Worm (Caenorhabditis elegans) whole organism, L2 larva: ENCODE data around the gene R05G6.9.

Experiments used
- C34F6.9 ChIP-seq: fragments of 150-350 bp; optimal IDR thresholded peaks from 2 replicates; lab custom pipeline; 2014; ENCODE audit warnings: missing biosample characterization, missing genetic modification characterization
- F13H6.1 ChIP-seq: sonication (generic microtip); optimal IDR thresholded peaks from 2 replicates; lab custom pipeline; 2016; ENCODE audit warnings: missing genetic modification characterization, missing compliant biosample characterization
- R02D3.7 ChIP-seq: fragments of 150-350 bp; optimal IDR thresholded peaks from 2 replicates; lab custom pipeline; 2014; ENCODE audit warnings: missing biosample characterization, missing genetic modification characterization
- Y55F3AM.14 ChIP-seq: fragments of 200-800 bp; sonication (Bioruptor generic); optimal IDR thresholded peaks from 2 replicates; lab custom pipeline; 2018; ENCODE audit warnings: mild to moderate bottlenecking, missing genetic modification characterization, missing compliant biosample characterization
- ZK546.5 ChIP-seq: sonication (generic microtip); optimal IDR thresholded peaks from 2 replicates; lab custom pipeline; 2017; ENCODE audit warnings: missing biosample characterization, missing genetic modification characterization
- aly-2 ChIP-seq: fragments of 150-350 bp; optimal IDR thresholded peaks from 2 replicates; lab custom pipeline; 2014; ENCODE audit warnings: missing biosample characterization, missing genetic modification characterization
- ama-1 ChIP-seq: fragments of 150-350 bp; optimal IDR thresholded peaks from 2 replicates; lab custom pipeline; 2018; ENCODE audit warnings: inconsistent platforms
- blmp-1 ChIP-seq: sonication (generic microtip); optimal IDR thresholded peaks from 2 replicates; lab custom pipeline; 2017; ENCODE audit warnings: missing genetic modification characterization, mild to moderate bottlenecking, missing compliant biosample characterization, antibody characterized with exemption, moderate library complexity; ENCODE audit not compliant: insufficient read depth
- ceh-16 ChIP-seq: fragments of 150-350 bp; optimal IDR thresholded peaks from 2 replicates; lab custom pipeline; 2014; ENCODE audit warnings: missing biosample characterization, missing genetic modification characterization
- ceh-82 ChIP-seq: fragments of 150-350 bp; optimal IDR thresholded peaks from 2 replicates; lab custom pipeline; 2014; ENCODE audit warnings: missing biosample characterization, missing genetic modification characterization
- crh-2 ChIP-seq: sonication (generic microtip); optimal IDR thresholded peaks from 2 replicates; lab custom pipeline; 2017; ENCODE audit warnings: missing biosample characterization, missing genetic modification characterization
- elt-3 ChIP-seq: sonication (generic microtip); optimal IDR thresholded peaks from 2 replicates; lab custom pipeline; 2017; ENCODE audit warnings: missing biosample characterization, missing genetic modification characterization
- fos-1 ChIP-seq: fragments of 150-350 bp; optimal IDR thresholded peaks from 2 replicates; lab custom pipeline; 2014; ENCODE audit warnings: missing biosample characterization, missing genetic modification characterization
- gmeb-1 ChIP-seq: fragments of 150-350 bp; optimal IDR thresholded peaks from 2 replicates; lab custom pipeline; 2014; ENCODE audit warnings: missing biosample characterization, missing genetic modification characterization
- lin-11 ChIP-seq: fragments of 150-350 bp; sonication (generic microtip); optimal IDR thresholded peaks from 2 replicates; lab custom pipeline; 2014; ENCODE audit warnings: missing biosample characterization, missing genetic modification characterization, inconsistent platforms, mixed read lengths
- lin-13 ChIP-seq: fragments of 150-350 bp; optimal IDR thresholded peaks from 2 replicates; lab custom pipeline; 2014; ENCODE audit warnings: missing biosample characterization, missing genetic modification reagents, missing genetic modification characterization
- lin-39 ChIP-seq: fragments of 150-350 bp; optimal IDR thresholded peaks from 2 replicates; lab custom pipeline; 2014; ENCODE audit warnings: missing biosample characterization, missing genetic modification reagents, missing genetic modification characterization
- lsy-2 ChIP-seq, 2 experiments: fragments of 150-350 bp in 1 of 2; sonication (generic microtip) in 1 of 2; optimal IDR thresholded peaks; 2 replicates each; lab custom pipeline; 2014 to 2017; ENCODE audit warnings: missing biosample characterization in 2 of 2, missing genetic modification characterization in 2 of 2
- mbf-1 ChIP-seq: sonication (generic microtip); optimal IDR thresholded peaks from 2 replicates; lab custom pipeline; 2017; ENCODE audit warnings: missing biosample characterization, missing genetic modification characterization
- mdl-1 ChIP-seq, 2 experiments: fragments of 150-350 bp in 1 of 2; sonication (generic microtip) in 1 of 2; optimal IDR thresholded peaks; 2 replicates each; lab custom pipeline; 2017; ENCODE audit warnings: missing biosample characterization in 2 of 2, missing genetic modification characterization in 2 of 2
- nhr-10 ChIP-seq: sonication (generic microtip); optimal IDR thresholded peaks from 2 replicates; lab custom pipeline; 2017; ENCODE audit warnings: missing biosample characterization, missing genetic modification characterization
- nhr-129 ChIP-seq: fragments of 150-350 bp; optimal IDR thresholded peaks from 2 replicates; lab custom pipeline; 2014; ENCODE audit warnings: missing biosample characterization, missing genetic modification characterization
- nhr-21 ChIP-seq: fragments of 150-350 bp; optimal IDR thresholded peaks from 2 replicates; lab custom pipeline; 2014; ENCODE audit warnings: missing biosample characterization, missing genetic modification characterization
- nhr-237 ChIP-seq: fragments of 150-350 bp; optimal IDR thresholded peaks from 2 replicates; lab custom pipeline; 2014; ENCODE audit warnings: missing biosample characterization, missing genetic modification characterization
- nhr-25 ChIP-seq: fragments of 150-350 bp; sonication (generic microtip); optimal IDR thresholded peaks from 3 replicates; lab custom pipeline; 2014; ENCODE audit warnings: missing biosample characterization, missing genetic modification characterization
- nhr-6 ChIP-seq: fragments of 150-350 bp; optimal IDR thresholded peaks from 2 replicates; lab custom pipeline; 2014; ENCODE audit warnings: missing biosample characterization, missing genetic modification characterization
- nhr-77 ChIP-seq: fragments of 150-350 bp; optimal IDR thresholded peaks from 2 replicates; lab custom pipeline; 2014; ENCODE audit warnings: missing biosample characterization, missing genetic modification characterization
- peb-1 ChIP-seq: fragments of 150-350 bp; optimal IDR thresholded peaks from 2 replicates; lab custom pipeline; 2014; ENCODE audit warnings: missing biosample characterization, missing genetic modification characterization
- sem-4 ChIP-seq: fragments of 150-350 bp; optimal IDR thresholded peaks from 2 replicates; lab custom pipeline; 2014; ENCODE audit warnings: missing biosample characterization, missing genetic modification reagents, missing genetic modification characterization
- skn-1 ChIP-seq: sonication (generic microtip); optimal IDR thresholded peaks from 2 replicates; lab custom pipeline; 2017; ENCODE audit warnings: missing biosample characterization, missing genetic modification characterization
- sma-3 ChIP-seq: sonication (generic microtip); optimal IDR thresholded peaks from 2 replicates; lab custom pipeline; 2016; ENCODE audit warnings: missing genetic modification reagents, missing genetic modification characterization, missing compliant biosample characterization
- sma-9 ChIP-seq, 2 experiments: fragments of 150-350 bp in 1 of 2; sonication (generic microtip) in 1 of 2; optimal IDR thresholded peaks; 2 replicates each; lab custom pipeline; 2014 to 2016; ENCODE audit warnings: missing genetic modification characterization in 2 of 2, mild to moderate bottlenecking in 1 of 2, missing biosample characterization in 1 of 2, missing compliant biosample characterization in 1 of 2, missing genetic modification reagents in 1 of 2, moderate library complexity in 1 of 2
- snpc-4 ChIP-seq: fragments of 150-350 bp; optimal IDR thresholded peaks from 2 replicates; lab custom pipeline; 2014; ENCODE audit warnings: missing biosample characterization, missing genetic modification characterization
- unc-39 ChIP-seq: fragments of 150-350 bp; optimal IDR thresholded peaks from 2 replicates; lab custom pipeline; 2014; ENCODE audit warnings: missing biosample characterization, missing genetic modification characterization
- unc-55 ChIP-seq: fragments of 150-350 bp; sonication (generic microtip); optimal IDR thresholded peaks from 3 replicates; lab custom pipeline; 2014; ENCODE audit warnings: missing biosample characterization, missing genetic modification reagents, missing genetic modification characterization
- unc-62 ChIP-seq: fragments of 150-350 bp; optimal IDR thresholded peaks from 2 replicates; lab custom pipeline; 2014; ENCODE audit warnings: missing biosample characterization, missing genetic modification reagents, missing genetic modification characterization
- zag-1 ChIP-seq: fragments of 150-350 bp; optimal IDR thresholded peaks from 2 replicates; lab custom pipeline; 2014; ENCODE audit warnings: missing biosample characterization, missing genetic modification characterization
- ztf-1 ChIP-seq: fragments of 200-800 bp; sonication (Bioruptor generic); conservative IDR thresholded peaks from 2 replicates; pipeline ENCODE4 v1.3.6; 2022; ENCODE audit warnings: missing genetic modification characterization, missing compliant biosample characterization
- ztf-11 ChIP-seq: sonication (generic microtip); optimal IDR thresholded peaks from 2 replicates; lab custom pipeline; 2017; ENCODE audit warnings: missing biosample characterization, missing genetic modification characterization
- ztf-4 ChIP-seq: fragments of 150-350 bp; optimal IDR thresholded peaks from 2 replicates; lab custom pipeline; 2014; ENCODE audit warnings: missing biosample characterization, missing genetic modification characterization

R05G6.9 gene

DNA sequence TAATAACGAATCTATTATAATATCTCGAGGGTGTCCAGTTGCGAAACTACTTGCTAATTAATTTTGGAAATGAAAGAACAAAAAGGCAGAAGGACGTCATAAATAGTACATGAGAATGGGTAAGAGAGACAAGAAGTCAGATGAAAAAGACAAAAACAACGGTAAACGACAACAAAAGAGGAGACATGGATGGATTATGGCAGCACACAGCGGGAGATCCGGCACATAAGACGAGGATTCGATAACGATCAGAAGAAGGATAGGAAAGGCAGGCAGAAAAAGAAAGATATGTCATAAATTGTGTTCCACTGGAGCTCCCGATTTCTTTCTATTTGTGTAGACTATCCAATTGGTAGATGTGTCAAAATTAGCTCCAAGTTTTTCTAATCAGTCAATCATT, 5.5 kb upstream of the R05G6.9 start:
- no peak for TF ChIP-seq nhr-25 (tag; lab: Kevin White, UChicago)
- no peak for TF ChIP-seq nhr-6
- no peak for TF ChIP-seq zag-1 (tag; lab: Kevin White, UChicago)
- no peak for TF ChIP-seq peb-1 (tag; lab: Kevin White, UChicago)
- TF ChIP-seq blmp-1 (tag; lab: Kevin White, UChicago): no peak
- no peak for TF ChIP-seq unc-55 (GFP tag; lab: Kevin White, UChicago)
- no peak for TF ChIP-seq mdl-1 (tag; optimal IDR thresholded peaks at IDR 0.05; lab: Kevin White, UChicago)
- no peak for TF ChIP-seq aly-2 (tag; lab: Kevin White, UChicago)
- no peak for TF ChIP-seq skn-1 (tag; lab: Kevin White, UChicago)
- TF ChIP-seq ceh-16: no peak
- no peak for TF ChIP-seq unc-39
- no peak for TF ChIP-seq mbf-1 (tag; lab: Kevin White, UChicago)
- TF ChIP-seq ztf-4 (tag; lab: Kevin White, UChicago): no peak
- no peak for TF ChIP-seq C34F6.9 (tag; lab: Kevin White, UChicago)
- no peak for TF ChIP-seq sem-4 (tag; lab: Kevin White, UChicago)
- no peak for TF ChIP-seq snpc-4 (tag; lab: Kevin White, UChicago)
- no peak for TF ChIP-seq ZK546.5 (tag; lab: Kevin White, UChicago)
- TF ChIP-seq lin-39: no peak
- TF ChIP-seq F13H6.1 (tag; lab: Kevin White, UChicago): no peak

ce11 chrIV:7520841-7521240, 4.8 kb upstream of the R05G6.9 start:
- TF ChIP-seq nhr-6 (no peak), sma-9 (GFP tag; optimal IDR thresholded peaks at IDR 0.05; lab: Kevin White, UChicago) (peak; percentile 7), sma-9 (tag; optimal IDR thresholded peaks at IDR 0.05; lab: Kevin White, UChicago) (no peak), crh-2 (peak; percentile 6)

DNA sequence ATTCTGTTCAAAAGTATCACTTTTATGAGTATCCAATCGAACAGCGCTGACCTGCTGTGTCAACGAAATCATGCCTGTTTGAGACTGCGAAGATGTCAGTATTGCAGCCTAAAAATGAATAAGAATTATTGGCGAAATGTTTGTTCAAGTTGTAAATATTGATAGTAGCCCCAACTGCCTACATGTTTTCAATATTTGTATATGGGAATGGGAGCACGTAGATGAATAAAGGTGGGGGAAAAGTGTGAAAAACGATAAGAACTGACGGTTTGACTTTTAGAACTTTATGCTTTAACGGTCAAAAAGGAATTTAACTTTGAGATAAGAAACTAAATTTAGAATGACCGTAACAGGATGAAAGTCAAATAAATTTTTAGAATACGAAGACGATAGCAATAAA, 4.2 kb upstream of the R05G6.9 start:
- peak; percentile 58 for TF ChIP-seq fos-1 (tag; lab: Kevin White, UChicago)
- TF ChIP-seq nhr-77 (tag; lab: Kevin White, UChicago): no peak
- TF ChIP-seq R02D3.7 (tag; lab: Kevin White, UChicago): no peak
- TF ChIP-seq ceh-82 (tag; lab: Kevin White, UChicago): no peak

ce11 chrIV:7512617-7513233, 3.3 kb downstream of the R05G6.9 start, which contains the start of the genes plc-4 and R05G6.4:
TSS of gene plc-4 (minus strand) at chrIV:7512667.
TSS of gene R05G6.4 (plus strand) at chrIV:7513233.
- TF ChIP-seq elt-3 (tag; lab: Kevin White, UChicago): no peak
- peak; percentile 39 for TF ChIP-seq crh-2
- TF ChIP-seq lsy-2 (tag; optimal IDR thresholded peaks at IDR 0.05; lab: Kevin White, UChicago): peak in 1 of 2 experiments; percentile 55
- TF ChIP-seq ztf-4 (tag; lab: Kevin White, UChicago): no peak
- TF ChIP-seq nhr-25 (tag; lab: Kevin White, UChicago): peak; percentile 18
- peak; percentile 61 for TF ChIP-seq C34F6.9 (tag; lab: Kevin White, UChicago)
- no peak for TF ChIP-seq peb-1 (tag; lab: Kevin White, UChicago)
- no peak for TF ChIP-seq lin-13 (GFP tag; lab: Kevin White, UChicago)
- TF ChIP-seq ZK546.5 (tag; lab: Kevin White, UChicago): no peak
- TF ChIP-seq ceh-82 (tag; lab: Kevin White, UChicago): no peak
- no peak for TF ChIP-seq zag-1 (tag; lab: Kevin White, UChicago)
- TF ChIP-seq snpc-4 (tag; lab: Kevin White, UChicago): no peak
- no peak for TF ChIP-seq aly-2 (tag; lab: Kevin White, UChicago)
- no peak for TF ChIP-seq ztf-1 (GFP tag; lab: Robert Waterston, UW)
- TF ChIP-seq unc-55 (GFP tag; lab: Kevin White, UChicago): peak; percentile 49
- no peak for TF ChIP-seq unc-62 (GFP tag; lab: Kevin White, UChicago)
- no peak for TF ChIP-seq Y55F3AM.14 (GFP tag; lab: Kevin White, UChicago)
- TF ChIP-seq unc-39: no peak
- TF ChIP-seq nhr-10 (tag; lab: Kevin White, UChicago): no peak
- no peak for TF ChIP-seq skn-1 (tag; lab: Kevin White, UChicago)
- TF ChIP-seq sma-3 (GFP tag; lab: Kevin White, UChicago): no peak
- TF ChIP-seq nhr-237: no peak
- no peak for TF ChIP-seq fos-1 (tag; lab: Kevin White, UChicago)
- peak; percentile 40 for TF ChIP-seq gmeb-1 (tag; lab: Kevin White, UChicago)
- TF ChIP-seq nhr-129: peak; percentile 65
- TF ChIP-seq lin-39: no peak
- no peak for TF ChIP-seq ama-1 (lab: Kevin White, UChicago)
- no peak for TF ChIP-seq mbf-1 (tag; lab: Kevin White, UChicago)
- peak; percentile 81 for TF ChIP-seq R02D3.7 (tag; lab: Kevin White, UChicago)
- TF ChIP-seq mdl-1 (tag; optimal IDR thresholded peaks at IDR 0.05; lab: Kevin White, UChicago): no peak
- no peak for TF ChIP-seq nhr-77 (tag; lab: Kevin White, UChicago)
- no peak for TF ChIP-seq nhr-21 (tag; lab: Kevin White, UChicago)
- no peak for TF ChIP-seq lin-11 (tag; lab: Kevin White, UChicago)
- TF ChIP-seq F13H6.1 (tag; lab: Kevin White, UChicago): peak; percentile 11
- TF ChIP-seq blmp-1 (tag; lab: Kevin White, UChicago): no peak
- no peak for TF ChIP-seq nhr-6
- no peak for TF ChIP-seq sma-9 (GFP tag; optimal IDR thresholded peaks at IDR 0.05; lab: Kevin White, UChicago)
- TF ChIP-seq sma-9 (tag; optimal IDR thresholded peaks at IDR 0.05; lab: Kevin White, UChicago): no peak
- no peak for TF ChIP-seq ztf-11 (tag; lab: Kevin White, UChicago)
